Worm (Caenorhabditis elegans) whole organism, L2 larva: ENCODE results near the gene pah-1.

Source experiments
- C34F6.9 ChIP-seq: fragments of 150-350 bp; optimal IDR thresholded peaks from 2 replicates; lab custom pipeline; 2014; ENCODE audit warnings: missing biosample characterization, missing genetic modification characterization
- F13H6.1 ChIP-seq: sonication (generic microtip); optimal IDR thresholded peaks from 2 replicates; lab custom pipeline; 2016; ENCODE audit warnings: missing genetic modification characterization, missing compliant biosample characterization
- ZK546.5 ChIP-seq: sonication (generic microtip); optimal IDR thresholded peaks from 2 replicates; lab custom pipeline; 2017; ENCODE audit warnings: missing biosample characterization, missing genetic modification characterization
- alr-1 ChIP-seq: fragments of 150-350 bp; optimal IDR thresholded peaks from 2 replicates; lab custom pipeline; 2014; ENCODE audit warnings: missing biosample characterization, missing genetic modification characterization
- aly-2 ChIP-seq: fragments of 150-350 bp; optimal IDR thresholded peaks from 2 replicates; lab custom pipeline; 2014; ENCODE audit warnings: missing biosample characterization, missing genetic modification characterization
- ama-1 ChIP-seq: fragments of 150-350 bp; optimal IDR thresholded peaks from 2 replicates; lab custom pipeline; 2018; ENCODE audit warnings: inconsistent platforms
- blmp-1 ChIP-seq: sonication (generic microtip); optimal IDR thresholded peaks from 2 replicates; lab custom pipeline; 2017; ENCODE audit warnings: missing genetic modification characterization, mild to moderate bottlenecking, missing compliant biosample characterization, antibody characterized with exemption, moderate library complexity; ENCODE audit not compliant: insufficient read depth
- ceh-16 ChIP-seq: fragments of 150-350 bp; optimal IDR thresholded peaks from 2 replicates; lab custom pipeline; 2014; ENCODE audit warnings: missing biosample characterization, missing genetic modification characterization
- ceh-82 ChIP-seq: fragments of 150-350 bp; optimal IDR thresholded peaks from 2 replicates; lab custom pipeline; 2014; ENCODE audit warnings: missing biosample characterization, missing genetic modification characterization
- crh-2 ChIP-seq: sonication (generic microtip); optimal IDR thresholded peaks from 2 replicates; lab custom pipeline; 2017; ENCODE audit warnings: missing biosample characterization, missing genetic modification characterization
- dmd-4 ChIP-seq: sonication (generic microtip); optimal IDR thresholded peaks from 2 replicates; lab custom pipeline; 2017; ENCODE audit warnings: missing biosample characterization, missing genetic modification characterization
- elt-3 ChIP-seq: sonication (generic microtip); optimal IDR thresholded peaks from 2 replicates; lab custom pipeline; 2017; ENCODE audit warnings: missing biosample characterization, missing genetic modification characterization
- fos-1 ChIP-seq: fragments of 150-350 bp; optimal IDR thresholded peaks from 2 replicates; lab custom pipeline; 2014; ENCODE audit warnings: missing biosample characterization, missing genetic modification characterization
- lin-13 ChIP-seq: fragments of 150-350 bp; optimal IDR thresholded peaks from 2 replicates; lab custom pipeline; 2014; ENCODE audit warnings: missing biosample characterization, missing genetic modification reagents, missing genetic modification characterization
- lin-39 ChIP-seq: fragments of 150-350 bp; optimal IDR thresholded peaks from 2 replicates; lab custom pipeline; 2014; ENCODE audit warnings: missing biosample characterization, missing genetic modification reagents, missing genetic modification characterization
- lsy-2 ChIP-seq, 2 experiments: fragments of 150-350 bp in 1 of 2; sonication (generic microtip) in 1 of 2; optimal IDR thresholded peaks; 2 replicates each; lab custom pipeline; 2014 to 2017; ENCODE audit warnings: missing biosample characterization in 2 of 2, missing genetic modification characterization in 2 of 2
- mab-5 ChIP-seq: fragments of 150-350 bp; optimal IDR thresholded peaks from 2 replicates; lab custom pipeline; 2014; ENCODE audit warnings: missing biosample characterization, missing genetic modification characterization
- nhr-11 ChIP-seq: fragments of 150-350 bp; optimal IDR thresholded peaks from 2 replicates; lab custom pipeline; 2014; ENCODE audit warnings: missing biosample characterization, missing genetic modification characterization
- nhr-12 ChIP-seq: fragments of 150-350 bp; optimal IDR thresholded peaks from 2 replicates; lab custom pipeline; 2014; ENCODE audit warnings: missing biosample characterization, missing genetic modification characterization
- nhr-129 ChIP-seq: fragments of 150-350 bp; optimal IDR thresholded peaks from 2 replicates; lab custom pipeline; 2014; ENCODE audit warnings: missing biosample characterization, missing genetic modification characterization
- nhr-21 ChIP-seq: fragments of 150-350 bp; optimal IDR thresholded peaks from 2 replicates; lab custom pipeline; 2014; ENCODE audit warnings: missing biosample characterization, missing genetic modification characterization
- nhr-23 ChIP-seq: fragments of 150-350 bp; optimal IDR thresholded peaks from 2 replicates; lab custom pipeline; 2014; ENCODE audit warnings: missing biosample characterization, missing genetic modification reagents, missing genetic modification characterization
- nhr-237 ChIP-seq: fragments of 150-350 bp; optimal IDR thresholded peaks from 2 replicates; lab custom pipeline; 2014; ENCODE audit warnings: missing biosample characterization, missing genetic modification characterization
- nhr-77 ChIP-seq: fragments of 150-350 bp; optimal IDR thresholded peaks from 2 replicates; lab custom pipeline; 2014; ENCODE audit warnings: missing biosample characterization, missing genetic modification characterization
- peb-1 ChIP-seq: fragments of 150-350 bp; optimal IDR thresholded peaks from 2 replicates; lab custom pipeline; 2014; ENCODE audit warnings: missing biosample characterization, missing genetic modification characterization
- skn-1 ChIP-seq: sonication (generic microtip); optimal IDR thresholded peaks from 2 replicates; lab custom pipeline; 2017; ENCODE audit warnings: missing biosample characterization, missing genetic modification characterization
- sma-9 ChIP-seq, 2 experiments: fragments of 150-350 bp in 1 of 2; sonication (generic microtip) in 1 of 2; optimal IDR thresholded peaks; 2 replicates each; lab custom pipeline; 2014 to 2016; ENCODE audit warnings: missing genetic modification characterization in 2 of 2, mild to moderate bottlenecking in 1 of 2, missing biosample characterization in 1 of 2, missing compliant biosample characterization in 1 of 2, missing genetic modification reagents in 1 of 2, moderate library complexity in 1 of 2
- snpc-4 ChIP-seq: fragments of 150-350 bp; optimal IDR thresholded peaks from 2 replicates; lab custom pipeline; 2014; ENCODE audit warnings: missing biosample characterization, missing genetic modification characterization
- unc-39 ChIP-seq: fragments of 150-350 bp; optimal IDR thresholded peaks from 2 replicates; lab custom pipeline; 2014; ENCODE audit warnings: missing biosample characterization, missing genetic modification characterization
- unc-62 ChIP-seq: fragments of 150-350 bp; optimal IDR thresholded peaks from 2 replicates; lab custom pipeline; 2014; ENCODE audit warnings: missing biosample characterization, missing genetic modification reagents, missing genetic modification characterization
- ztf-1 ChIP-seq: fragments of 200-800 bp; sonication (Bioruptor generic); conservative IDR thresholded peaks from 2 replicates; pipeline ENCODE4 v1.3.6; 2022; ENCODE audit warnings: missing genetic modification characterization, missing compliant biosample characterization
- ztf-11 ChIP-seq: sonication (generic microtip); optimal IDR thresholded peaks from 2 replicates; lab custom pipeline; 2017; ENCODE audit warnings: missing biosample characterization, missing genetic modification characterization

The pah-1 gene

DNA sequence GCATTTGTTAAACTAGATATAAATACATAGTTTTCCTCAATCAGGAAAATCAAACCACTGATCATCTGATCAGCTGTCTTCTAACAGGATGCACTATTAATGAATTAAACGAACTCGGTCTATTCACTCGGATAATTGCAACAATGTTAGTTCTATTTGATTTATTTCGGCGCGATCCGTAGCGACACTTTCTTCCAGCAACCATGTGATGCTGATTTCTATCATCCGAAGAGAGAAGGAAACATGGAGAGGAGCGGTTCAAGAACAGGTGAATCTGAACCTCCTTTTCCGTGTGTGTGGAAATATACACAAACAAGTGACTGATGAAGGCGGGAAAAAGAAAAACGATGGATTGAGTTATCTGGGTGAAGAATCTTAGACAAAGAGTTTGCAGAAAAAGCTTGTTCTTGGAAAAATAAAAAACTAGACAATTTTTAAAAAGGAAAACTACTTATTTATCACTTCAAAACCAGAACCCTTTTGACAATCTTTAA lies 35.0 kb downstream of the pah-1 start:
- no peak for TF ChIP-seq nhr-129 (tag; lab: Kevin White, UChicago)
- peak; percentile 65 for TF ChIP-seq nhr-21 (tag; lab: Kevin White, UChicago)
- TF ChIP-seq, all 48 proteins: peak for 1

DNA sequence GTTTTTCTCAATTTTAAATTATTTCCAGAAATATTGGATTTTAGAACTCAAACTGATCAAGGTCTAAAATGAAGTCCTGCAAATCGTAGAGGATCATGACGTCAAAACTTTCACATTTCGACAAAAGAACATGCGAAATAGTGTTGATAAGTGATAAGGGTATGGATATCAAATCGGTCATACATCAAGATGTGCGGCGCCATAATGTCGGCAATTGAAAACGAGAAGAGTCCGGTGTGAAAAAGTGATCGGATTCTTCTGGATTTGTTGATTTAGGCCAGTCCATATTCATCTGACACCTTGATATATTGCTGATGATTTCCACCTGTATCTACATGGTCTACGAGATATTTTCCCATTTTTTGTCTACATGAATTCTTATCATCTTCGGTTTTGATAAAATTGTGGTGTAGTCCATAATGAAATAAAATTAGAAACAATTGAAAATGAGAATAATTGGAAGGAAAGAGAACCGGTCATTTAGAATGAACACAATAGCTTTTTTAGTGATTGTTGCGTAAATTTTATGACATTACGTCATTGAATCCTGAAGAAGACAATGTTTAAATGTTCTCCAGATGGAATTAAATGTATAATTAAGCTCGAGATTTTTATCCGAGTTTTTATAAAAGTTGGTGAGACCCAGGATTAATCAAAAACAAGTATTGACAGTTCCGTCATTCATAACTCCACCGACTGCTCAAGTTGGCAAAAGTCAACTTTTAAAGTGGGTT lies 35.7 kb downstream of the pah-1 start:
- TF ChIP-seq mab-5 (tag; lab: Kevin White, UChicago) (no peak), nhr-21 (tag; lab: Kevin White, UChicago) (peak; percentile 65)

DNA sequence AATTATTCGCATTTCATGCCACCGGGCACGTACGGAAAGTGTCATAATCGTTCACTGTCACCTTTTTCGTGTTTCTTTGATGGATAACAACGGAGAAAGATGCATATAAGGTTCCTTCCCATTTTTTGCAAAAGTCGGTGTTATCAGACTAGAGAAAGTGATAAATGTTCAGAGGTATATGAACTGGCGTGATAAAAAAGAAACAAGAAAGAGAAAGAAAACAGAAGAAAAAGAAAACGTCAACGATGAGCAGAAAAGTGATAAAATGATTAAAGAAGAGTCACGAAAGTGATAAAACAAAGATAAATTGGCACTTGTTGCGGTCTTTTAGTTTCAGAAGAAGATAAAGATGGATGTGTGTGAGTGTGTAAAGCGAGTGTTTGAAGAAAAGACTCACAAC lies 36.5 kb downstream of the pah-1 start:
- TF ChIP-seq peb-1 (tag; lab: Kevin White, UChicago) (no peak), unc-39 (no peak), blmp-1 (tag; lab: Kevin White, UChicago) (peak; percentile 88), nhr-11 (tag; lab: Kevin White, UChicago) (no peak), nhr-237 (tag; lab: Kevin White, UChicago) (no peak), unc-62 (GFP tag; lab: Kevin White, UChicago) (no peak), fos-1 (tag; lab: Kevin White, UChicago) (peak; percentile 17), nhr-21 (tag; lab: Kevin White, UChicago) (peak; percentile 19), sma-9 (GFP tag; optimal IDR thresholded peaks at IDR 0.05; lab: Kevin White, UChicago) (peak; percentile 28), sma-9 (tag; optimal IDR thresholded peaks at IDR 0.05; lab: Kevin White, UChicago) (no peak), ceh-82 (tag; lab: Kevin White, UChicago) (no peak), ZK546.5 (tag; lab: Kevin White, UChicago) (no peak), lsy-2 (tag; optimal IDR thresholded peaks at IDR 0.05; lab: Kevin White, UChicago) (no peak), C34F6.9 (tag; lab: Kevin White, UChicago) (peak; percentile 7), aly-2 (tag; lab: Kevin White, UChicago) (no peak)

DNA sequence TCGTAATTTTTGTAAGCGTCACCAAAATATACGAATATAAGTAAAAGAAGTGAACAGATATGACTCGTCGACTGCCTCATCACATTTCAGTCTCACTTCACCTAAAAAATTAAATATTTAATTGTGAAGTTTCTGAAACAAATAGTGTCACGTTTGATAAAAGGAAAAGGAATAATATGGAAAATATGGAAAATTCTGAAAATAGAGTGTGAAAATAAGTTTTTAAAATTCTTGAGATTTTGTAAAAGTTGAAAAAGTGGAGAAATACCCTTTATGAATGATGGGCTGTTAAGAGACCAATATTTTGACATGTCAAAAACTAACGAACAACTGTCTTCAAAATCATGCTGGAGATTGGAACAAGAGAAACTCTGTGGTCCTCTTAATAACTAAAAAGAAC lies 40.1 kb downstream of the pah-1 start, which contains the start of gene T01B7.9:
TSS of gene T01B7.9 (minus strand) at position 101 of the 400 bp plus-strand sequence.
- TF ChIP-seq nhr-129 (tag; lab: Kevin White, UChicago) (no peak), mab-5 (tag; lab: Kevin White, UChicago) (no peak), ztf-11 (tag; lab: Kevin White, UChicago) (no peak), alr-1 (tag; lab: Kevin White, UChicago) (no peak), lin-13 (GFP tag; lab: Kevin White, UChicago) (no peak), nhr-237 (tag; lab: Kevin White, UChicago) (no peak), ceh-16 (tag; lab: Kevin White, UChicago) (no peak), F13H6.1 (tag; lab: Kevin White, UChicago) (no peak), ztf-1 (no peak), fos-1 (tag; lab: Kevin White, UChicago) (no peak), elt-3 (tag; lab: Kevin White, UChicago) (no peak), nhr-12 (tag; lab: Kevin White, UChicago) (no peak), skn-1 (no peak), unc-39 (no peak)

DNA sequence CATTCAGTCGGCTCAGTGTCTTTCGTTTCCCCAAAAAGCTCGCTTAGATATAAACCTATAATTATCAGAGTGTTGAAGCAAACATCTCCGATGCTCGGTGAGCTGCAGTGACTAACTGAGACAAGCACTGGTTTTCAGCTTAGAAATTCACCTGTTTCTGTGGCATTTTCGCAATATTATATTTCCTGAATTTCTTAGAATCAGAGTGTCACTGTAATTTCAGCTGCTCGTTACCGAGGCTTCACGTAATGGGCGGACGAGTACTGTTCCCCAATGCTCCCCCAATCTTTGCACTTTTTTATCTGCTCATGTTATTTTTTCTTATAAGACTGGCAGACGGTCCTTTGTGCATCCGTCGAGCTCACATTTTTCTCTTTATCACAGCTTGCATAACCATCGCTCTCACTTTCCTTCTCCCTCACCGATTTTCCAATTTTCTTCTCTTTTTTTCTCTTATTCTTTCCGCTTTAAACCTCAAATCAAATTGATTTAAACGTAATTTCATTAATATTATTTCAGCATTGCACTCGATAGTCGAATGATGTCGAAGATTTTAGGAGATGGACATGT lies 44.8 kb downstream of the pah-1 start, which contains the start of gene trcs-2:
TSS of gene trcs-2 (plus strand) at position 520 of the 570 bp plus-strand sequence.
- no peak for TF ChIP-seq nhr-77 (tag; lab: Kevin White, UChicago)
- TF ChIP-seq ama-1 (lab: Kevin White, UChicago): no peak
- TF ChIP-seq crh-2 (tag; lab: Kevin White, UChicago): no peak
- no peak for TF ChIP-seq ZK546.5 (tag; lab: Kevin White, UChicago)
- TF ChIP-seq lin-39 (tag; lab: Kevin White, UChicago): no peak
- no peak for TF ChIP-seq nhr-23 (tag; lab: Kevin White, UChicago)
- no peak for TF ChIP-seq blmp-1 (tag; lab: Kevin White, UChicago)
- no peak for TF ChIP-seq snpc-4
- TF ChIP-seq skn-1: no peak
- no peak for TF ChIP-seq dmd-4 (tag; lab: Kevin White, UChicago)
